Worm (Caenorhabditis elegans) whole organism, L4 larva: ENCODE data around the gene dgn-2.

ENCODE experiments used
- aha-1 ChIP-seq: fragments of 150-350 bp; peaks from one replicate; lab custom pipeline; 2014; ENCODE audit warnings: missing biosample characterization, missing genetic modification characterization
- pqm-1 ChIP-seq: sonication (generic microtip); optimal IDR thresholded peaks from 2 replicates; lab custom pipeline; 2017; ENCODE audit warnings: missing biosample characterization, missing genetic modification characterization

ce11 chrX:1401259-1401658 lies 33.9 kb upstream of the dgn-2 start, which contains the start of gene ZK402.5:
- TF ChIP-seq pqm-1 (tag; lab: Kevin White, UChicago) (no peak), aha-1 (no peak)
